Fruit fly (Drosophila melanogaster): Measurements from ENCODE around the gene Adhr.

Adhr gene

DNA sequence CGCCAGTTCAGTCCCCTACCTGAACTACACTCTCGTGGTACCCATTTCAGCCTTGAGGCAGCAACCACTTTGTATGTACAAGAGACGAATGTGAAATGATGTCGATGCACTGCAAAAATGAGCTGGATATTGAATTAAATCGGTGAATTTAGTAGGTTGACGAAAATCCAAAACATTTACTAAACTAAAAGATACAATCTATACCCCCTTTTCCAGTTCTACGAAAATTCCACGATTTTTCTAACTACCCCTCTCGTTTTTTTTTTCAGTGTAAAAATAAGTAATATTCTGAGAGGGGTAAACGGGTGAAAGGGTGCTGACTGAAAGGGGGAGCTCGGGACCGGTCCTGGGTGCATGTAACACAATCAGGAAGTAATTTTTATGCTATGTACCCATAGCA is 6.8 kb downstream of the Adhr start (continued):
- TF ChIP-seq CG6689 (GFP tag; IDR thresholded peaks at IDR 0.05) (peak; percentile 56; the same call in 1 of the 2 replicates), tio (GFP tag; optimal IDR thresholded peaks at IDR 0.05) (peak; percentile 25), slou (GFP tag; optimal IDR thresholded peaks at IDR 0.05) (no peak), Camta (GFP tag; optimal IDR thresholded peaks at IDR 0.05) (peak; percentile 31), gem (tag; optimal IDR thresholded peaks at IDR 0.05) (peak; percentile 69), CG13287 (GFP tag; IDR thresholded peaks at IDR 0.05; ENCODE audit: partially characterized antibody) (no peak), Lpt (GFP tag; optimal IDR thresholded peaks at IDR 0.05) (no peak), Rx (GFP tag; IDR thresholded peaks at IDR 0.05) (no peak), CG30020 (tag; optimal IDR thresholded peaks at IDR 0.05) (no peak), en (GFP tag; optimal IDR thresholded peaks at IDR 0.05) (no peak), CG34224 (GFP tag; IDR thresholded peaks at IDR 0.05; ENCODE audit: partially characterized antibody) (no peak), CG10979 (tag; optimal IDR thresholded peaks at IDR 0.05) (peak; percentile 76), Mrtf (GFP tag; IDR thresholded peaks at IDR 0.05) (no peak), gce (GFP tag; IDR thresholded peaks at IDR 0.05) (peak; percentile 43; the same call in 1 of the 3 replicates), sim (GFP tag; IDR thresholded peaks at IDR 0.05) (0 out of 2 replicates have a peak, but pooled peaks have one; percentile 36), Meics (GFP tag; optimal IDR thresholded peaks at IDR 0.05) (peak; percentile 11), Hmx (GFP tag; optimal IDR thresholded peaks at IDR 0.05) (no peak), crc (GFP tag; optimal IDR thresholded peaks at IDR 0.05) (no peak), bigmax (GFP tag; optimal IDR thresholded peaks at IDR 0.05) (no peak), disco-r (GFP tag; optimal IDR thresholded peaks at IDR 0.05) (no peak), CG14860 (GFP tag; IDR thresholded peaks at IDR 0.05; ENCODE audit: partially characterized antibody) (no peak), Ptx1 (GFP tag; IDR thresholded peaks at IDR 0.05) (peak; percentile 47; the same call in 1 of the 2 replicates), p53 (GFP tag; optimal IDR thresholded peaks at IDR 0.05) (no peak), CG3065 (GFP tag; optimal IDR thresholded peaks at IDR 0.05) (no peak), CG14667 (GFP tag; IDR thresholded peaks at IDR 0.05) (no peak), Antp (GFP tag; optimal IDR thresholded peaks at IDR 0.05) (peak; percentile 64), Jarid2 (GFP tag; optimal IDR thresholded peaks at IDR 0.05) (peak; percentile 7), CG12071 (GFP tag; optimal IDR thresholded peaks at IDR 0.05) (no peak), NK7.1 (GFP tag; optimal IDR thresholded peaks at IDR 0.05) (peak; percentile 10), fd64A (GFP tag; optimal IDR thresholded peaks at IDR 0.05) (no peak), odd (GFP tag; optimal IDR thresholded peaks at IDR 0.05) (no peak), CG1602 (GFP tag; optimal IDR thresholded peaks at IDR 0.05) (peak; percentile 43), CG10959 (GFP tag; IDR thresholded peaks at IDR 0.05) (peak; percentile 49; the same call in 1 of the 2 replicates), ind (GFP tag; optimal IDR thresholded peaks at IDR 0.05) (peak; percentile 33), HHEX (GFP tag; optimal IDR thresholded peaks at IDR 0.05) (no peak), Kr (GFP tag; optimal IDR thresholded peaks at IDR 0.05) (no peak), CG9215 (GFP tag; IDR thresholded peaks at IDR 0.05) (no peak), mld (GFP tag; IDR thresholded peaks at IDR 0.05; ENCODE audit: partially characterized antibody) (no peak), slbo (GFP tag; IDR thresholded peaks at IDR 0.05) (0 out of 2 replicates have a peak, but pooled peaks have one; percentile 22), so (GFP tag; IDR thresholded peaks at IDR 0.05) (no peak), B-H1 (GFP tag; IDR thresholded peaks at IDR 0.05) (no peak), CG2120 (GFP tag; optimal IDR thresholded peaks at IDR 0.05) (peak; percentile 23), amos (GFP tag; IDR thresholded peaks at IDR 0.05; ENCODE audit: partially characterized antibody) (no peak), CG18599 (GFP tag; optimal IDR thresholded peaks at IDR 0.05) (no peak), Doc3 (GFP tag; IDR thresholded peaks at IDR 0.05; ENCODE audit: partially characterized antibody) (no peak), CG12155 (GFP tag; optimal IDR thresholded peaks at IDR 0.05) (no peak), CG1233 (GFP tag; optimal IDR thresholded peaks at IDR 0.05) (peak; percentile 38), BEAF-32 (GFP tag; optimal IDR thresholded peaks at IDR 0.05) (no peak), CG30431 (GFP tag; optimal IDR thresholded peaks at IDR 0.05) (peak; percentile 9), grau (tag; optimal IDR thresholded peaks at IDR 0.05) (peak; percentile 5), tin (GFP tag; optimal IDR thresholded peaks at IDR 0.05) (peak; percentile 59)
